Worm (Caenorhabditis elegans) whole organism, midembryonic: Measurements from ENCODE around the gene nhr-30.

ENCODE experiments used
- T22C8.4 ChIP-seq: fragments of 200-800 bp; sonication (Bioruptor generic); IDR thresholded peaks from 2 replicates; pipeline ENCODE4 v1.3.6; 2022; ENCODE audit warnings: missing genetic modification characterization, missing compliant biosample characterization
- cog-1 ChIP-seq: sonication (generic microtip); optimal IDR thresholded peaks from 2 replicates; lab custom pipeline; 2016; ENCODE audit warnings: missing genetic modification characterization, missing compliant biosample characterization
- flt-1 ChIP-seq: fragments of 200-800 bp; sonication (Bioruptor generic); IDR thresholded peaks from 2 replicates; pipeline ENCODE4 v1.3.6; 2022; ENCODE audit warnings: missing genetic modification characterization, missing compliant biosample characterization
- klf-2 ChIP-seq: fragments of 200-800 bp; sonication (Bioruptor generic); conservative IDR thresholded peaks from 2 replicates; pipeline ENCODE4 v1.3.6; 2022; ENCODE audit warnings: missing genetic modification reagents, missing genetic modification characterization, missing compliant biosample characterization
- ztf-23 ChIP-seq: fragments of 200-800 bp; sonication (Bioruptor generic); IDR thresholded peaks from 2 replicates; pipeline ENCODE4 v1.3.6; 2022; ENCODE audit warnings: missing genetic modification reagents, missing genetic modification characterization, missing compliant biosample characterization
- ztf-29 ChIP-seq: fragments of 200-800 bp; sonication (Bioruptor generic); IDR thresholded peaks from 2 replicates; pipeline ENCODE4 v1.3.6; 2022; ENCODE audit warnings: missing genetic modification reagents, missing genetic modification characterization, missing compliant biosample characterization

ce11 chrV:9085845-9086244, 40.9 kb downstream of the nhr-30 start:
- TF ChIP-seq flt-1 (no peak), ztf-29 (no peak), T22C8.4 (GFP tag; lab: Robert Waterston, UW) (no peak), cog-1 (tag; lab: Kevin White, UChicago) (no peak), klf-2 (GFP tag; lab: Robert Waterston, UW) (no peak), ztf-23 (GFP tag; lab: Robert Waterston, UW) (no peak)
